Worm (Caenorhabditis elegans): ENCODE results near the gene C09B9.2.

C09B9.2 gene

ce11 chrIV:5002448-5002847, 26.6 kb upstream of the C09B9.2 start, which contains the start of gene pes-1:
Gene pes-1 (plus strand): TSS chrIV:5002748.
- TF ChIP-seq gmeb-2 (tag; optimal IDR thresholded peaks at IDR 0.05) (no peak), unc-86 (tag; optimal IDR thresholded peaks at IDR 0.05) (no peak), elt-2 (tag; optimal IDR thresholded peaks at IDR 0.05) (no peak), ref-2 (tag; optimal IDR thresholded peaks at IDR 0.05) (no peak), hlh-30 (tag; optimal IDR thresholded peaks at IDR 0.05; ENCODE audit: insufficient read depth) (no peak), ceh-31 (tag; optimal IDR thresholded peaks at IDR 0.05) (no peak), dve-1 (tag; optimal IDR thresholded peaks at IDR 0.05) (no peak), pha-2 (tag; optimal IDR thresholded peaks at IDR 0.05) (no peak), mec-3 (tag; optimal IDR thresholded peaks at IDR 0.05; ENCODE audit: borderline replicate concordance) (no peak), tbx-2 (tag; optimal IDR thresholded peaks at IDR 0.05) (no peak), sox-4 (tag; optimal IDR thresholded peaks at IDR 0.05) (no peak), ceh-22 (tag; optimal IDR thresholded peaks at IDR 0.05) (no peak), K02D7.2 (tag; optimal IDR thresholded peaks at IDR 0.05) (no peak), F13H6.1 (tag; optimal IDR thresholded peaks at IDR 0.05) (no peak), unc-42 (tag; optimal IDR thresholded peaks at IDR 0.05) (no peak), pat-9 (tag; optimal IDR thresholded peaks at IDR 0.05) (no peak)

ce11 chrIV:5005154-5005553, 23.9 kb upstream of the C09B9.2 start:
- TF ChIP-seq odd-2 (tag; optimal IDR thresholded peaks at IDR 0.05) (no peak), npax-4 (tag; optimal IDR thresholded peaks at IDR 0.05) (no peak), unc-3 (GFP tag; conservative IDR thresholded peaks at IDR 0.05) (no peak), unc-3 (tag; optimal IDR thresholded peaks at IDR 0.05) (no peak), ceh-9 (tag; optimal IDR thresholded peaks at IDR 0.05) (no peak), tbx-7 (tag; optimal IDR thresholded peaks at IDR 0.05) (no peak), pha-2 (tag; optimal IDR thresholded peaks at IDR 0.05) (no peak), lim-6 (tag; optimal IDR thresholded peaks at IDR 0.05) (no peak), pha-4 (tag; optimal IDR thresholded peaks at IDR 0.05) (no peak), ets-4 (tag; optimal IDR thresholded peaks at IDR 0.05) (no peak), nhr-11 (tag; optimal IDR thresholded peaks at IDR 0.05) (no peak)

ce11 chrIV:5008378-5008777, 20.7 kb upstream of the C09B9.2 start, which contains the start of gene srm-2:
Gene srm-2 (plus strand): TSS chrIV:5008678.
- no peak for TF ChIP-seq C38D4.7 (GFP tag; optimal IDR thresholded peaks at IDR 0.05)

ce11 chrIV:5012241-5012640, 16.9 kb upstream of the C09B9.2 start, which contains the start of gene srm-1:
Gene srm-1 (plus strand): TSS chrIV:5012541.
- TF ChIP-seq fkh-10 (GFP tag; optimal IDR thresholded peaks at IDR 0.05) = no peak
- TF ChIP-seq ama-1 (optimal IDR thresholded peaks at IDR 0.05) = no peak
- no peak for TF ChIP-seq ceh-19 (GFP tag; optimal IDR thresholded peaks at IDR 0.05)
- TF ChIP-seq dmd-4 (tag; optimal IDR thresholded peaks at IDR 0.05; ENCODE audit: borderline replicate concordance) = no peak
- TF ChIP-seq ttx-3 (tag; optimal IDR thresholded peaks at IDR 0.05) = no peak
- TF ChIP-seq Y22D7AL.16 (tag; optimal IDR thresholded peaks at IDR 0.05) = no peak
- no peak for TF ChIP-seq pag-3 (tag; optimal IDR thresholded peaks at IDR 0.05; ENCODE audit: borderline replicate concordance)
- TF ChIP-seq ceh-31 (tag; optimal IDR thresholded peaks at IDR 0.05) = no peak
- TF ChIP-seq pha-2 (tag; optimal IDR thresholded peaks at IDR 0.05) = no peak
- no peak for TF ChIP-seq pros-1 (tag; optimal IDR thresholded peaks at IDR 0.05)
- no peak for TF ChIP-seq hlh-15 (tag; optimal IDR thresholded peaks at IDR 0.05)
- TF ChIP-seq syd-9 (tag; optimal IDR thresholded peaks at IDR 0.05) = no peak
- TF ChIP-seq unc-55 (GFP tag; optimal IDR thresholded peaks at IDR 0.05) = no peak
